Fruit fly (Drosophila melanogaster) whole organism, adult: ENCODE results near the gene CG1662.

ENCODE experiments used
- CG11617 ChIP-seq: fragments of 200-800 bp; sonication (Bioruptor generic); optimal IDR thresholded peaks from 2 replicates; lab custom pipeline; 2017; ENCODE audit warnings: mild to moderate bottlenecking, missing biosample characterization, missing genetic modification reagents, missing genetic modification characterization
- CG12768 ChIP-seq: fragments of 200-800 bp; sonication (Bioruptor generic); optimal IDR thresholded peaks from 2 replicates; lab custom pipeline; 2017; ENCODE audit warnings: missing biosample characterization, missing genetic modification characterization, mild to moderate bottlenecking, moderate library complexity, missing genetic modification reagents
- CG14711 ChIP-seq: fragments of 200-800 bp; sonication (Bioruptor generic); optimal IDR thresholded peaks from 2 replicates; lab custom pipeline; 2018; ENCODE audit warnings: missing biosample characterization, mild to moderate bottlenecking, missing genetic modification characterization, moderate library complexity
- CG1620 ChIP-seq: fragments of 200-800 bp; sonication (Bioruptor generic); optimal IDR thresholded peaks from 2 replicates; lab custom pipeline; 2016; ENCODE audit warnings: missing biosample characterization, missing genetic modification characterization
- CG5204 ChIP-seq: fragments of 200-800 bp; sonication (Bioruptor generic); optimal IDR thresholded peaks from 2 replicates; lab custom pipeline; 2016; ENCODE audit warnings: missing biosample characterization, missing genetic modification characterization
- CG7101 ChIP-seq: fragments of 200-800 bp; sonication (Bioruptor generic); optimal IDR thresholded peaks from 2 replicates; lab custom pipeline; 2018; ENCODE audit warnings: missing biosample characterization, mild to moderate bottlenecking, missing genetic modification characterization, moderate library complexity
- Clk ChIP-seq: fragments of 200-800 bp; sonication (Bioruptor generic); optimal IDR thresholded peaks from 2 replicates; lab custom pipeline; 2017; ENCODE audit warnings: missing biosample characterization, missing genetic modification characterization
- Hr96 ChIP-seq: fragments of 200-800 bp; sonication (Bioruptor generic); optimal IDR thresholded peaks from 2 replicates; lab custom pipeline; 2016; ENCODE audit warnings: missing biosample characterization, missing genetic modification characterization
- Mnt ChIP-seq: fragments of 200-800 bp; sonication (Bioruptor generic); optimal IDR thresholded peaks from 2 replicates; lab custom pipeline; 2016; ENCODE audit warnings: missing biosample characterization, mild to moderate bottlenecking, missing genetic modification characterization
- bab1 ChIP-seq: fragments of 200-800 bp; sonication (Bioruptor generic); optimal IDR thresholded peaks from 3 replicates; lab custom pipeline; 2019; ENCODE audit warnings: missing biosample characterization, mild to moderate bottlenecking, missing genetic modification characterization, moderate library complexity
- cic ChIP-seq: fragments of 200-800 bp; sonication (Bioruptor generic); optimal IDR thresholded peaks from 2 replicates; lab custom pipeline; 2017; ENCODE audit warnings: missing biosample characterization, mild to moderate bottlenecking, missing genetic modification characterization, moderate library complexity
- kay ChIP-seq: fragments of 200-800 bp; sonication (Bioruptor generic); peaks from one replicate; lab custom pipeline; 2016; ENCODE audit warnings: missing biosample characterization, missing genetic modification characterization, borderline replicate concordance
- tj ChIP-seq: fragments of 200-800 bp; sonication (Bioruptor generic); optimal IDR thresholded peaks from 3 replicates; lab custom pipeline; 2017; ENCODE audit warnings: missing biosample characterization, mild to moderate bottlenecking, missing genetic modification characterization, moderate library complexity

DNA sequence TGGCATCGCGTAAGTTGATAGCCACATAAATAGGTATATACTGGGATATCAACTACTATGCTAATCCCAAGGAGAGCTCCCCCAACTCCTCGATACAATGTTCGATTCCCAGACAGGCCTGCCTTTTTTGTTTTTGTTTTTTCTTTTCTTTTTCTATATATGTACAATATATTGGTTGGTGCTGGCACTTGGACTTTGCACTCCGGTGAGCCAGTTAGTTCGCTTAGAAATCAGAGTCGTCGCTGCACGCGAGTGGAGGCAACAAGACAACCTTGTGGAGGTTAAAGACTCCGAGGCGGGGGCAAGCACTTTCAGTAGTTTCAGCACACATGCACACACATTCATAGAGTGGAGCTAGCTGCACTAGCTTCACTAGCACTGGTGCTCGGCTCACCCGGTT lies 18.9 kb downstream of the CG1662 start:
- TF ChIP-seq CG1620 (GFP tag; lab: Kevin White, UChicago) (no peak), CG11617 (GFP tag; lab: Kevin White, UChicago) (no peak), bab1 (GFP tag; lab: Kevin White, UChicago) (no peak), CG12768 (GFP tag; lab: Kevin White, UChicago) (no peak), CG5204 (GFP tag; lab: Kevin White, UChicago) (no peak), cic (GFP tag; lab: Kevin White, UChicago) (no peak), Hr96 (GFP tag; lab: Kevin White, UChicago) (no peak), Clk (GFP tag; lab: Kevin White, UChicago) (no peak), kay (GFP tag; lab: Kevin White, UChicago) (no peak), CG14711 (no peak), tj (GFP tag; lab: Kevin White, UChicago) (no peak), CG7101 (tag; lab: Kevin White, UChicago) (no peak), Mnt (GFP tag; lab: Kevin White, UChicago) (no peak)
